Worm (Caenorhabditis elegans): Measurements from ENCODE around the gene F20B6.4.

F20B6.4 gene

DNA sequence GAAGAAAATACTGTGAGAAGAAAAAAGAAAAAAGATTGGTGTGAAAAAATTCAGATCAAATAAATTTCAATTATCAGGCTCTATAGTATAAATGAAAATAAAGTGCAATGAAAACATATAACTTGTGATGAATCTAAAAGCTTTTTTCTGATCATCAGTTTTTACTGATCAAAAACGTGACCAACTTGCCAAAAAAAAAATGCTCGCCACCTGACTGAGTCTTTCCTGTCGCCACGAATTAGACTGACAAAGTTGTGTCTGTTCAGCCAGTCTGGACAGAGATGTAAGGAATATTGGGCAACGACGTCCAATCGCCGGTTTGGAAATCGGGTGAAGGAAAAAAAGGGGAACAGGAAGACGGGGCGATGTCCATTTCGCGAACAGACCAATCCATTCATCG is 23.2 kb upstream of the F20B6.4 start (continued):
- no peak for TF ChIP-seq mef-2 (tag; optimal IDR thresholded peaks at IDR 0.05)
- TF ChIP-seq nhr-77 (tag; optimal IDR thresholded peaks at IDR 0.05): no peak
- no peak for TF ChIP-seq unc-86 (tag; optimal IDR thresholded peaks at IDR 0.05)
- no peak for TF ChIP-seq pqm-1 (tag; optimal IDR thresholded peaks at IDR 0.05)
- no peak for TF ChIP-seq efl-1 (optimal IDR thresholded peaks at IDR 0.05)
- TF ChIP-seq efl-1 (GFP tag; optimal IDR thresholded peaks at IDR 0.05 in 1 of 2): peak in 1 of 2 experiments; percentile 42
- no peak for TF ChIP-seq pax-3 (tag; optimal IDR thresholded peaks at IDR 0.05)
- no peak for TF ChIP-seq aha-1 (tag; optimal IDR thresholded peaks at IDR 0.05)
- no peak for TF ChIP-seq lin-39 (tag; optimal IDR thresholded peaks at IDR 0.05)
- TF ChIP-seq unc-62 (GFP tag; optimal IDR thresholded peaks at IDR 0.05): no peak
- TF ChIP-seq dsc-1 (tag; optimal IDR thresholded peaks at IDR 0.05): no peak
- TF ChIP-seq nhr-237 (tag; optimal IDR thresholded peaks at IDR 0.05): no peak
- TF ChIP-seq nhr-20 (tag; optimal IDR thresholded peaks at IDR 0.05): peak; percentile 42
- no peak for TF ChIP-seq sox-4 (tag; optimal IDR thresholded peaks at IDR 0.05)
- TF ChIP-seq fkh-10 (GFP tag; optimal IDR thresholded peaks at IDR 0.05): no peak
- no peak for TF ChIP-seq skn-1 (tag; optimal IDR thresholded peaks at IDR 0.05)
- TF ChIP-seq rnt-1 (tag; optimal IDR thresholded peaks at IDR 0.05): peak; percentile 30
- TF ChIP-seq snpc-4 (tag; optimal IDR thresholded peaks at IDR 0.05): no peak

- TF ChIP-seq nhr-77 (tag; optimal IDR thresholded peaks at IDR 0.05) (no peak), unc-98 (GFP tag; IDR thresholded peaks at IDR 0.05) (no peak), lin-14 (GFP tag; optimal IDR thresholded peaks at IDR 0.05) (peak; percentile 48), ceh-82 (tag; optimal IDR thresholded peaks at IDR 0.05) (peak in 1 of 3 experiments; percentile 26), fkh-8 (tag; optimal IDR thresholded peaks at IDR 0.05) (peak; percentile 22), mdl-1 (tag; optimal IDR thresholded peaks at IDR 0.05) (no peak)
Measured at ce11 chrX:4218174-4218573, 21.8 kb upstream of the F20B6.4 start, which contains the start of gene W01H2.2. W01H2.2 (minus strand) TSS chrX:4218458.

ce11 chrX:4216894-4217293 is 20.6 kb upstream of the F20B6.4 start, which contains the start of the genes F20B6.10 and hpk-1:
F20B6.10 (minus strand) TSS chrX:4217196.
hpk-1 (minus strand) TSS chrX:4217290.
- no peak for TF ChIP-seq fkh-8 (tag; optimal IDR thresholded peaks at IDR 0.05)
- no peak for TF ChIP-seq rnt-1 (tag; optimal IDR thresholded peaks at IDR 0.05)
- TF ChIP-seq ztf-4 (tag; optimal IDR thresholded peaks at IDR 0.05): no peak
- no peak for TF ChIP-seq tbx-2 (tag; optimal IDR thresholded peaks at IDR 0.05)
- no peak for TF ChIP-seq hlh-17 (GFP tag; optimal IDR thresholded peaks at IDR 0.05; ENCODE audit: borderline replicate concordance)
- TF ChIP-seq ceh-88 (GFP tag; IDR thresholded peaks at IDR 0.05): no peak
- no peak for TF ChIP-seq zag-1 (tag; optimal IDR thresholded peaks at IDR 0.05)
- no peak for TF ChIP-seq unc-62 (GFP tag; optimal IDR thresholded peaks at IDR 0.05)
- no peak for TF ChIP-seq nhr-20 (tag; optimal IDR thresholded peaks at IDR 0.05)
- no peak for TF ChIP-seq isw-1 (GFP tag; IDR thresholded peaks at IDR 0.05)
- TF ChIP-seq zip-4 (GFP tag; optimal IDR thresholded peaks at IDR 0.05): no peak
- no peak for TF ChIP-seq hlh-4 (tag; optimal IDR thresholded peaks at IDR 0.05)
- no peak for TF ChIP-seq pax-3 (tag; optimal IDR thresholded peaks at IDR 0.05)
- TF ChIP-seq swsn-7 (tag; optimal IDR thresholded peaks at IDR 0.05): no peak
- no peak for TF ChIP-seq ces-1 (GFP tag; optimal IDR thresholded peaks at IDR 0.05)
- TF ChIP-seq xbp-1 (tag; optimal IDR thresholded peaks at IDR 0.05): no peak
- no peak for TF ChIP-seq lin-35 (GFP tag; optimal IDR thresholded peaks at IDR 0.05)

DNA sequence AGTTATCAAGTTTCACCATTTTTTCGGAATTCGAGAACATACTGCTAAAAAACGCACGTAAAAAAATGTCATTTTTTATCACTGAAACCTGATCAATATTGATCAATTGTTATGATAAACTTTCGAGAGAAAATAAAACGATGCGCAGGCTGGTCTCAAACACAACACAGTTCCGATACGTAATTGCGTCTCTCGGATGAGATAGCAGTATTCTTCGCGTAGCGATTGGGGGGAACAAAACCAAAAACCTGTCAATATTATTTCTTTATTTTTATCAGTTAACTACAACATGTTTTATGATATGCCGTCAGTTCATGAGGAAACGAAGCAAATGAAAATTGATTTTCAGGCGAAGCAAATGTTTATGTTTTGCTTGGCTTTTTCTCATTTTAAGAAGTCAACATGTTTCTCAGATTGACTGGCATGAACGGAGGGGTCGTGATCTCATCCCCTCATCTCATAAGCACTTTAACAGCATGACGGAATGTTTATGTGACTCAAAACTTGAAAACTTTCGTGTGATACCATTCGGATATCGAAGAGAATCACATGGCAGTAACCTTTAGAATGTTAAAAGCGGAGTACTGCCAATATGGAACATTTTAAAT is 19.3 kb upstream of the F20B6.4 start:
- TF ChIP-seq unc-86 (tag; optimal IDR thresholded peaks at IDR 0.05) (no peak), ets-5 (GFP tag; IDR thresholded peaks at IDR 0.05) (no peak), efl-1 (optimal IDR thresholded peaks at IDR 0.05) (no peak), efl-1 (GFP tag; optimal IDR thresholded peaks at IDR 0.05 in 1 of 2) (peak in 1 of 2 experiments; percentile 42), nhr-71 (tag; optimal IDR thresholded peaks at IDR 0.05) (peak; percentile 11), fkh-10 (GFP tag; optimal IDR thresholded peaks at IDR 0.05) (no peak), pag-3 (tag; optimal IDR thresholded peaks at IDR 0.05; ENCODE audit: borderline replicate concordance, insufficient read depth) (no peak), Y116A8C.19 (tag; optimal IDR thresholded peaks at IDR 0.05; ENCODE audit: borderline replicate concordance) (no peak), lin-13 (GFP tag; optimal IDR thresholded peaks at IDR 0.05) (no peak), xbp-1 (tag; optimal IDR thresholded peaks at IDR 0.05) (no peak), zip-4 (GFP tag; optimal IDR thresholded peaks at IDR 0.05) (no peak), nhr-12 (tag; optimal IDR thresholded peaks at IDR 0.05) (no peak), ces-1 (GFP tag; optimal IDR thresholded peaks at IDR 0.05) (no peak), alr-1 (tag; optimal IDR thresholded peaks at IDR 0.05; ENCODE audit: borderline replicate concordance) (no peak), hpl-2 (GFP tag; optimal IDR thresholded peaks at IDR 0.05) (no peak), hlh-4 (tag; optimal IDR thresholded peaks at IDR 0.05) (no peak), C16A3.4 (tag; optimal IDR thresholded peaks at IDR 0.05) (no peak), swsn-7 (tag; optimal IDR thresholded peaks at IDR 0.05) (no peak), blmp-1 (tag; optimal IDR thresholded peaks at IDR 0.05) (peak; percentile 19), mep-1 (tag; optimal IDR thresholded peaks at IDR 0.05) (no peak), lin-14 (GFP tag; optimal IDR thresholded peaks at IDR 0.05) (peak; percentile 33), sox-4 (tag; optimal IDR thresholded peaks at IDR 0.05) (no peak)
